Worm (Caenorhabditis elegans) whole organism, L2 larva: Measurements from ENCODE around the gene ptp-3.

Experiments used
- ZK546.5 ChIP-seq: sonication (generic microtip); optimal IDR thresholded peaks from 2 replicates; lab custom pipeline; 2017; ENCODE audit warnings: missing biosample characterization, missing genetic modification characterization
- alr-1 ChIP-seq: fragments of 150-350 bp; optimal IDR thresholded peaks from 2 replicates; lab custom pipeline; 2014; ENCODE audit warnings: missing biosample characterization, missing genetic modification characterization
- ama-1 ChIP-seq: fragments of 150-350 bp; optimal IDR thresholded peaks from 2 replicates; lab custom pipeline; 2018; ENCODE audit warnings: inconsistent platforms
- blmp-1 ChIP-seq: sonication (generic microtip); optimal IDR thresholded peaks from 2 replicates; lab custom pipeline; 2017; ENCODE audit warnings: missing genetic modification characterization, mild to moderate bottlenecking, missing compliant biosample characterization, antibody characterized with exemption, moderate library complexity; ENCODE audit not compliant: insufficient read depth
- ceh-82 ChIP-seq: fragments of 150-350 bp; optimal IDR thresholded peaks from 2 replicates; lab custom pipeline; 2014; ENCODE audit warnings: missing biosample characterization, missing genetic modification characterization
- nhr-77 ChIP-seq: fragments of 150-350 bp; optimal IDR thresholded peaks from 2 replicates; lab custom pipeline; 2014; ENCODE audit warnings: missing biosample characterization, missing genetic modification characterization
- skn-1 ChIP-seq: sonication (generic microtip); optimal IDR thresholded peaks from 2 replicates; lab custom pipeline; 2017; ENCODE audit warnings: missing biosample characterization, missing genetic modification characterization
- sma-9 ChIP-seq, 2 experiments: fragments of 150-350 bp in 1 of 2; sonication (generic microtip) in 1 of 2; optimal IDR thresholded peaks; 2 replicates each; lab custom pipeline; 2014 to 2016; ENCODE audit warnings: missing genetic modification characterization in 2 of 2, mild to moderate bottlenecking in 1 of 2, missing biosample characterization in 1 of 2, missing compliant biosample characterization in 1 of 2, missing genetic modification reagents in 1 of 2, moderate library complexity in 1 of 2
- unc-62 ChIP-seq: fragments of 150-350 bp; optimal IDR thresholded peaks from 2 replicates; lab custom pipeline; 2014; ENCODE audit warnings: missing biosample characterization, missing genetic modification reagents, missing genetic modification characterization

- TF ChIP-seq skn-1 (tag; lab: Kevin White, UChicago) = no peak
- TF ChIP-seq ama-1 (lab: Kevin White, UChicago) = no peak
- no peak for TF ChIP-seq unc-62
- TF ChIP-seq blmp-1 (tag; lab: Kevin White, UChicago) = no peak
- no peak for TF ChIP-seq alr-1
- TF ChIP-seq ceh-82 (tag; lab: Kevin White, UChicago) = no peak
- no peak for TF ChIP-seq ZK546.5 (tag; lab: Kevin White, UChicago)
- TF ChIP-seq sma-9 (GFP tag; optimal IDR thresholded peaks at IDR 0.05; lab: Kevin White, UChicago) = peak; percentile 23
- TF ChIP-seq sma-9 (tag; optimal IDR thresholded peaks at IDR 0.05; lab: Kevin White, UChicago) = no peak
- TF ChIP-seq nhr-77 (tag; lab: Kevin White, UChicago) = no peak
Observed at ce11 chrII:10990592-10990991, 15.3 kb downstream of the ptp-3 start.
